Fruit fly (Drosophila melanogaster) whole organism, adult: ENCODE data around the gene CG4465.

Experiments used
- CG12768 ChIP-seq: fragments of 200-800 bp; sonication (Bioruptor generic); optimal IDR thresholded peaks from 2 replicates; lab custom pipeline; 2017; ENCODE audit warnings: missing biosample characterization, missing genetic modification characterization, mild to moderate bottlenecking, moderate library complexity, missing genetic modification reagents
- Clk ChIP-seq: fragments of 200-800 bp; sonication (Bioruptor generic); optimal IDR thresholded peaks from 2 replicates; lab custom pipeline; 2017; ENCODE audit warnings: missing biosample characterization, missing genetic modification characterization
- Mnt ChIP-seq: fragments of 200-800 bp; sonication (Bioruptor generic); optimal IDR thresholded peaks from 2 replicates; lab custom pipeline; 2016; ENCODE audit warnings: missing biosample characterization, mild to moderate bottlenecking, missing genetic modification characterization
- pad ChIP-seq: fragments of 200-800 bp; sonication (Bioruptor generic); optimal IDR thresholded peaks from 3 replicates; lab custom pipeline; 2017; ENCODE audit warnings: missing biosample characterization, missing genetic modification characterization, mild to moderate bottlenecking, moderate library complexity, missing genetic modification reagents

- no peak for TF ChIP-seq Clk
- peak; percentile 6 for TF ChIP-seq pad (GFP tag; lab: Kevin White, UChicago)
- TF ChIP-seq Mnt (GFP tag; lab: Kevin White, UChicago), result peak; percentile 63
- TF ChIP-seq CG12768 (GFP tag; lab: Kevin White, UChicago), result peak; percentile 66
These were observed 40.1 kb downstream of the CG4465 start, which contains the start of the genes CG17186 and Arc42 for dm6 chr3R:19877427-19878076.
